Worm (Caenorhabditis elegans): ENCODE data around the gene pnp-1.
A peak's percentile ranks its signal among the peaks of the same experiment; 100 is the strongest.

pnp-1 gene

DNA sequence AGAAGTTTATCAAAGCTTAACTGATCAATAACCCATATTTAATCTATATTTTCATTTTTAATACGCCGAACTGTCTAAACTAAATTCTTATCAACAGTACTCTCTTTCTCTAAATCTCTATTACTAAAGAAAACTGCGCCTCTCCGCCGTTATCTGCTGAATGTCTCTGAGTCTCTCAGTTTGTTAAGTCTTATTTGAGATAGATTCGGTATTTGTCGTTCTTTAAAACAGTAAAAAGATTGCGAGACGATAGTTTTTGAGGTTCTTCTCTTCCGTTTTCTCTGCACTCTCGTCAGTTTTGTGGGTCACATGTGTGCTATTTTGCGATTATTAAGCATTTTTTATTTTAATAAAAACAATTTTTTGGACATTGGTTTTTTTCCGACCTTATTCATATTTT is 23.9 kb downstream of the pnp-1 start, which contains the start of gene sma-10:
Gene sma-10 (plus strand): TSS at position 236 of the 400 bp plus-strand sequence.
- TF ChIP-seq nhr-102 (tag; optimal IDR thresholded peaks at IDR 0.05), result peak; percentile 58
- TF ChIP-seq nhr-111 (GFP tag; optimal IDR thresholded peaks at IDR 0.05), result no peak
- TF ChIP-seq jun-1 (tag; optimal IDR thresholded peaks at IDR 0.05), result no peak
- no peak for TF ChIP-seq lin-15B (tag; optimal IDR thresholded peaks at IDR 0.05)
- TF ChIP-seq daf-8 (GFP tag; IDR thresholded peaks at IDR 0.05), result no peak
- peak in 1 of 2 experiments; percentile 49 for TF ChIP-seq unc-62 (GFP tag; optimal IDR thresholded peaks at IDR 0.05 in 1 of 2)
- TF ChIP-seq unc-62 (tag; optimal IDR thresholded peaks at IDR 0.05), result no peak
- TF ChIP-seq lin-13 (GFP tag; optimal IDR thresholded peaks at IDR 0.05), result no peak
- peak; percentile 78; the same call in 1 of the 2 replicates for TF ChIP-seq lin-1 (GFP tag; IDR thresholded peaks at IDR 0.05)
- TF ChIP-seq mep-1 (tag; optimal IDR thresholded peaks at IDR 0.05), result peak; percentile 74
- TF ChIP-seq daf-12 (tag; optimal IDR thresholded peaks at IDR 0.05), result no peak
- TF ChIP-seq nhr-42 (GFP tag; IDR thresholded peaks at IDR 0.05), result no peak
- TF ChIP-seq dmd-6 (GFP tag; IDR thresholded peaks at IDR 0.05), result peak; percentile 83
- TF ChIP-seq nhr-237 (tag; optimal IDR thresholded peaks at IDR 0.05), result no peak
- peak in 1 of 2 experiments; percentile 25 for TF ChIP-seq daf-16 (GFP tag; optimal IDR thresholded peaks at IDR 0.05)
- peak; percentile 92 for TF ChIP-seq daf-16 (tag; optimal IDR thresholded peaks at IDR 0.05)
- peak in 1 of 2 experiments; percentile 61 for TF ChIP-seq mdl-1 (tag; optimal IDR thresholded peaks at IDR 0.05)
- TF ChIP-seq hlh-11 (tag; optimal IDR thresholded peaks at IDR 0.05), result peak; percentile 93
- TF ChIP-seq mes-2 (tag; optimal IDR thresholded peaks at IDR 0.05; ENCODE audit: poor library complexity, severe bottlenecking), result peak; percentile 40
- TF ChIP-seq pha-4 (GFP tag; IDR thresholded peaks at IDR 0.05), result peak; percentile 65
- no peak for TF ChIP-seq pha-4 (tag; optimal IDR thresholded peaks at IDR 0.05)
- no peak for TF ChIP-seq zfp-3 (GFP tag; conservative IDR thresholded peaks at IDR 0.05)
- no peak for TF ChIP-seq mxl-2 (GFP tag; conservative IDR thresholded peaks at IDR 0.05)
- TF ChIP-seq lin-38 (GFP tag; IDR thresholded peaks at IDR 0.05), result peak; percentile 52
- TF ChIP-seq dve-1 (tag; optimal IDR thresholded peaks at IDR 0.05; ENCODE audit: insufficient read depth), result peak; percentile 98
- no peak for TF ChIP-seq madf-5 (GFP tag; IDR thresholded peaks at IDR 0.05)
- no peak for TF ChIP-seq duxl-1 (tag; optimal IDR thresholded peaks at IDR 0.05; ENCODE audit: poor library complexity)
- no peak for TF ChIP-seq unc-130 (GFP tag; optimal IDR thresholded peaks at IDR 0.05)
- peak; percentile 71 for TF ChIP-seq hlh-30 (tag; optimal IDR thresholded peaks at IDR 0.05; ENCODE audit: insufficient read depth)
- TF ChIP-seq dpl-1 (GFP tag; optimal IDR thresholded peaks at IDR 0.05), result peak; percentile 34
- peak; percentile 92 for TF ChIP-seq nhr-28 (tag; optimal IDR thresholded peaks at IDR 0.05)
- peak; percentile 38 for TF ChIP-seq cey-2 (tag; optimal IDR thresholded peaks at IDR 0.05; ENCODE audit: borderline replicate concordance, insufficient read depth)
- TF ChIP-seq tra-1 (GFP tag; IDR thresholded peaks at IDR 0.05), result peak; percentile 15; the same call in 1 of the 2 replicates
- peak; percentile 54 for TF ChIP-seq T20F7.1 (GFP tag; optimal IDR thresholded peaks at IDR 0.05)
- peak; percentile 64 for TF ChIP-seq nhr-48 (tag; optimal IDR thresholded peaks at IDR 0.05)
- TF ChIP-seq ZK546.5 (tag; optimal IDR thresholded peaks at IDR 0.05), result no peak
- TF ChIP-seq pqm-1 (tag; optimal IDR thresholded peaks at IDR 0.05), result peak; percentile 99
- peak; percentile 89 for TF ChIP-seq php-3 (GFP tag; IDR thresholded peaks at IDR 0.05)
- TF ChIP-seq F10B5.3 (tag; optimal IDR thresholded peaks at IDR 0.05), result no peak
- peak in 1 of 2 experiments; percentile 29 for TF ChIP-seq hif-1 (tag; optimal IDR thresholded peaks at IDR 0.05)
- TF ChIP-seq ceh-62 (tag; optimal IDR thresholded peaks at IDR 0.05), result no peak
- peak; percentile 92 for TF ChIP-seq nhr-77 (tag; optimal IDR thresholded peaks at IDR 0.05)
- no peak for TF ChIP-seq set-16 (GFP tag; IDR thresholded peaks at IDR 0.05)
- peak; percentile 32 for TF ChIP-seq mxl-3 (GFP tag; optimal IDR thresholded peaks at IDR 0.05)
- TF ChIP-seq ces-1 (GFP tag; optimal IDR thresholded peaks at IDR 0.05), result no peak
